Fruit fly (Drosophila melanogaster) whole organism, embryonic: ENCODE measurements around the gene Ifrd1.

Source experiments
- ATbp ChIP-seq: fragments of 200-800 bp; sonication (Bioruptor generic); optimal IDR thresholded peaks from 2 replicates; lab custom pipeline; 2017; ENCODE audit warnings: missing biosample characterization, mild to moderate bottlenecking, missing genetic modification characterization, missing genetic modification reagents
- BEAF-32 ChIP-seq: fragments of 200-800 bp; sonication (Bioruptor generic); optimal IDR thresholded peaks from 3 replicates; lab custom pipeline; 2017; ENCODE audit warnings: missing biosample characterization, missing genetic modification characterization, mild to moderate bottlenecking, moderate library complexity, missing genetic modification reagents
- CG10209 ChIP-seq: fragments of 200-800 bp; sonication (Bioruptor generic); optimal IDR thresholded peaks from 3 replicates; lab custom pipeline; 2017; ENCODE audit warnings: missing biosample characterization, mild to moderate bottlenecking, missing genetic modification characterization, missing genetic modification reagents
- CG10267 ChIP-seq: fragments of 200-800 bp; sonication (Bioruptor generic); optimal IDR thresholded peaks from 2 replicates; lab custom pipeline; 2018; ENCODE audit warnings: missing biosample characterization, mild to moderate bottlenecking, missing genetic modification characterization, moderate library complexity
- CG10654 ChIP-seq: fragments of 200-800 bp; sonication (Bioruptor generic); optimal IDR thresholded peaks from 2 replicates; lab custom pipeline; 2016; ENCODE audit warnings: missing biosample characterization, missing genetic modification characterization
- CG11247 ChIP-seq: fragments of 200-800 bp; sonication (Bioruptor generic); IDR thresholded peaks from 2 replicates; pipeline ENCODE4 v1.3.6; 2022; ENCODE audit warnings: missing biosample characterization, missing genetic modification characterization
- CG12236 ChIP-seq: fragments of 200-800 bp; sonication (Bioruptor generic); optimal IDR thresholded peaks from 2 replicates; lab custom pipeline; 2016; ENCODE audit warnings: missing biosample characterization, missing genetic modification characterization
- CG16815 ChIP-seq: fragments of 200-800 bp; sonication (Bioruptor generic); optimal IDR thresholded peaks from 3 replicates; lab custom pipeline; 2017; ENCODE audit warnings: missing biosample characterization, mild to moderate bottlenecking, missing genetic modification characterization
- CG1832 ChIP-seq: fragments of 200-800 bp; sonication (Bioruptor generic); optimal IDR thresholded peaks from 2 replicates; lab custom pipeline; 2017; ENCODE audit warnings: missing biosample characterization, mild to moderate bottlenecking, missing genetic modification characterization, inconsistent platforms
- CG32532 ChIP-seq: fragments of 200-800 bp; sonication (Bioruptor generic); IDR thresholded peaks from 2 replicates; pipeline ENCODE4 v1.3.6; 2022; ENCODE audit warnings: missing biosample characterization, missing genetic modification characterization
- CG32772 ChIP-seq: fragments of 200-800 bp; sonication (Bioruptor generic); IDR thresholded peaks from 2 replicates; pipeline ENCODE4 v1.3.6; 2022; ENCODE audit warnings: missing biosample characterization, missing genetic modification characterization
- CG33557 ChIP-seq: fragments of 200-800 bp; sonication (Bioruptor generic); optimal IDR thresholded peaks from 2 replicates; lab custom pipeline; 2019; ENCODE audit warnings: missing biosample characterization, mild to moderate bottlenecking, missing genetic modification characterization, moderate library complexity
- CG34376 ChIP-seq: fragments of 200-800 bp; sonication (Bioruptor generic); optimal IDR thresholded peaks from 2 replicates; lab custom pipeline; 2018; ENCODE audit warnings: missing biosample characterization, mild to moderate bottlenecking, missing genetic modification characterization
- CG42726 ChIP-seq: fragments of 200-800 bp; sonication (Bioruptor generic); IDR thresholded peaks from 2 replicates; pipeline ENCODE4 v1.3.6; 2022; ENCODE audit warnings: missing biosample characterization, missing genetic modification characterization; ENCODE audit not compliant: partially characterized antibody
- CG4730 ChIP-seq: fragments of 200-800 bp; sonication (Bioruptor generic); IDR thresholded peaks from 2 replicates; pipeline ENCODE4 v1.3.6; 2022; ENCODE audit warnings: missing biosample characterization, missing genetic modification characterization
- CG4854 ChIP-seq: fragments of 200-800 bp; sonication (Bioruptor generic); optimal IDR thresholded peaks from 2 replicates; lab custom pipeline; 2016; ENCODE audit warnings: missing biosample characterization, missing genetic modification characterization, inconsistent platforms
- CG6854 ChIP-seq: fragments of 200-800 bp; sonication (Bioruptor generic); optimal IDR thresholded peaks from 3 replicates; lab custom pipeline; 2017; ENCODE audit warnings: missing biosample characterization, mild to moderate bottlenecking, missing genetic modification characterization
- CG7372 ChIP-seq: fragments of 200-800 bp; sonication (Bioruptor generic); IDR thresholded peaks from 2 replicates; pipeline ENCODE4 v1.3.6; 2022; ENCODE audit warnings: missing biosample characterization, missing genetic modification characterization
- CkIIα-i1 ChIP-seq: fragments of 200-800 bp; sonication (Bioruptor generic); IDR thresholded peaks from 2 replicates; pipeline ENCODE4 v1.3.6; 2022; ENCODE audit warnings: missing biosample characterization, missing genetic modification characterization
- Deaf1 ChIP-seq: fragments of 200-800 bp; optimal IDR thresholded peaks from 3 replicates; lab custom pipeline; 2019; ENCODE audit warnings: missing biosample characterization, mild to moderate bottlenecking, missing genetic modification characterization, moderate library complexity
- Dll ChIP-seq: fragments of 200-800 bp; sonication (Bioruptor generic); IDR thresholded peaks from 4 replicates; pipeline ENCODE4 v1.3.6; 2022; ENCODE audit warnings: missing biosample characterization, missing genetic modification characterization; ENCODE audit not compliant: partially characterized antibody
- Doc3 ChIP-seq: fragments of 200-800 bp; sonication (Bioruptor generic); IDR thresholded peaks from 3 replicates; pipeline ENCODE4 v1.3.6; 2022; ENCODE audit warnings: missing biosample characterization, missing genetic modification characterization; ENCODE audit not compliant: partially characterized antibody
- H15 ChIP-seq: fragments of 200-800 bp; sonication (Bioruptor generic); IDR thresholded peaks from 3 replicates; pipeline ENCODE4 v1.3.6; 2022; ENCODE audit warnings: missing biosample characterization, missing genetic modification characterization
- HLH4C ChIP-seq: fragments of 200-800 bp; sonication (Bioruptor generic); IDR thresholded peaks from 3 replicates; pipeline ENCODE4 v1.3.6; 2022; ENCODE audit warnings: missing biosample characterization, missing genetic modification characterization; ENCODE audit not compliant: partially characterized antibody
- Hey ChIP-seq: fragments of 200-800 bp; sonication (Bioruptor generic); optimal IDR thresholded peaks from 3 replicates; lab custom pipeline; 2018; ENCODE audit warnings: missing biosample characterization, mild to moderate bottlenecking, missing genetic modification characterization
- Hr3 ChIP-seq: fragments of 200-800 bp; sonication (Bioruptor generic); optimal IDR thresholded peaks from 3 replicates; lab custom pipeline; 2016; ENCODE audit warnings: missing biosample characterization, missing genetic modification characterization
- Jarid2 ChIP-seq: fragments of 200-800 bp; sonication (Bioruptor generic); optimal IDR thresholded peaks from 3 replicates; lab custom pipeline; 2017; ENCODE audit warnings: mild to moderate bottlenecking, missing biosample characterization, missing genetic modification reagents, missing genetic modification characterization
- Lpt ChIP-seq: fragments of >200 bp; optimal IDR thresholded peaks from 2 replicates; lab custom pipeline; 2018; ENCODE audit warnings: missing biosample characterization, missing genetic modification characterization
- Med ChIP-seq: fragments of 200-800 bp; sonication (Bioruptor generic); peaks from one replicate; lab custom pipeline; 2016; ENCODE audit warnings: missing biosample characterization, missing genetic modification characterization, mild to moderate bottlenecking, inconsistent platforms, moderate library complexity
- Sry-β ChIP-seq: fragments of 200-800 bp; sonication (Bioruptor generic); optimal IDR thresholded peaks from 2 replicates; lab custom pipeline; 2018; ENCODE audit warnings: missing biosample characterization, mild to moderate bottlenecking, missing genetic modification characterization, moderate library complexity
- TFAM ChIP-seq: fragments of 200-800 bp; sonication (Bioruptor generic); optimal IDR thresholded peaks from 2 replicates; lab custom pipeline; 2017; ENCODE audit warnings: missing biosample characterization, missing genetic modification characterization, inconsistent platforms
- abd-A ChIP-seq: fragments of 200-800 bp; sonication (Bioruptor generic); optimal IDR thresholded peaks from 3 replicates; lab custom pipeline; 2019; ENCODE audit warnings: missing biosample characterization, mild to moderate bottlenecking, missing genetic modification characterization, moderate library complexity
- ash1 ChIP-seq: fragments of 200-800 bp; sonication (Bioruptor generic); optimal IDR thresholded peaks from 2 replicates; lab custom pipeline; 2018; ENCODE audit warnings: missing biosample characterization, mild to moderate bottlenecking, missing genetic modification characterization
- chinmo ChIP-seq: fragments of 200-800 bp; sonication (Bioruptor generic); IDR thresholded peaks from 4 replicates; pipeline ENCODE4 v1.3.6; 2022; ENCODE audit warnings: missing biosample characterization, missing genetic modification characterization; ENCODE audit not compliant: partially characterized antibody
- cwo ChIP-seq: fragments of 200-800 bp; sonication (Bioruptor generic); optimal IDR thresholded peaks from 3 replicates; lab custom pipeline; 2017; ENCODE audit warnings: missing biosample characterization, missing genetic modification characterization, mild to moderate bottlenecking, moderate library complexity, missing genetic modification reagents
- disco-r ChIP-seq: fragments of 200-800 bp; sonication (Bioruptor generic); optimal IDR thresholded peaks from 2 replicates; lab custom pipeline; 2016; ENCODE audit warnings: missing biosample characterization, missing genetic modification characterization
- exex ChIP-seq: fragments of 200-800 bp; sonication (Bioruptor generic); optimal IDR thresholded peaks from 4 replicates; lab custom pipeline; 2018; ENCODE audit warnings: missing biosample characterization, mild to moderate bottlenecking, missing genetic modification characterization, moderate library complexity
- fd102C ChIP-seq: fragments of 200-800 bp; sonication (Bioruptor generic); optimal IDR thresholded peaks from 2 replicates; lab custom pipeline; 2018; ENCODE audit warnings: missing biosample characterization, mild to moderate bottlenecking, missing genetic modification characterization, moderate library complexity
- fru ChIP-seq: fragments of >200 bp; optimal IDR thresholded peaks from 2 replicates; lab custom pipeline; 2017
- inv ChIP-seq: fragments of 200-800 bp; sonication (Bioruptor generic); IDR thresholded peaks from 2 replicates; pipeline ENCODE4 v1.3.6; 2022; ENCODE audit warnings: missing biosample characterization, missing genetic modification characterization; ENCODE audit not compliant: partially characterized antibody
- klu ChIP-seq: fragments of 200-800 bp; sonication (Bioruptor generic); IDR thresholded peaks from 2 replicates; pipeline ENCODE4 v1.3.6; 2022; ENCODE audit warnings: missing biosample characterization, missing genetic modification characterization
- lilli ChIP-seq: fragments of 200-800 bp; sonication (Bioruptor generic); optimal IDR thresholded peaks from 3 replicates; lab custom pipeline; 2016; ENCODE audit warnings: missing biosample characterization, missing genetic modification characterization
- lmd ChIP-seq: fragments of 200-800 bp; sonication (Bioruptor generic); IDR thresholded peaks from 2 replicates; pipeline ENCODE4 v1.3.6; 2022; ENCODE audit warnings: missing biosample characterization, missing genetic modification characterization
- maf-S ChIP-seq: fragments of 200-800 bp; sonication (Bioruptor generic); optimal IDR thresholded peaks from 2 replicates; lab custom pipeline; 2016; ENCODE audit warnings: missing biosample characterization, missing genetic modification characterization
- mirr ChIP-seq: fragments of 200-800 bp; sonication (Bioruptor generic); optimal IDR thresholded peaks from 3 replicates; lab custom pipeline; 2018; ENCODE audit warnings: missing biosample characterization, mild to moderate bottlenecking, missing genetic modification characterization
- pum ChIP-seq: fragments of 200-800 bp; sonication (Bioruptor generic); optimal IDR thresholded peaks from 2 replicates; lab custom pipeline; 2016; ENCODE audit warnings: missing biosample characterization, missing genetic modification characterization
- run ChIP-seq: fragments of 200-800 bp; sonication (Bioruptor generic); optimal IDR thresholded peaks from 3 replicates; lab custom pipeline; 2018; ENCODE audit warnings: missing biosample characterization, mild to moderate bottlenecking, missing genetic modification characterization
- sug ChIP-seq: fragments of 200-800 bp; optimal IDR thresholded peaks from 2 replicates; lab custom pipeline; 2019; ENCODE audit warnings: missing biosample characterization, mild to moderate bottlenecking, missing genetic modification characterization, moderate library complexity

Ifrd1 gene

DNA sequence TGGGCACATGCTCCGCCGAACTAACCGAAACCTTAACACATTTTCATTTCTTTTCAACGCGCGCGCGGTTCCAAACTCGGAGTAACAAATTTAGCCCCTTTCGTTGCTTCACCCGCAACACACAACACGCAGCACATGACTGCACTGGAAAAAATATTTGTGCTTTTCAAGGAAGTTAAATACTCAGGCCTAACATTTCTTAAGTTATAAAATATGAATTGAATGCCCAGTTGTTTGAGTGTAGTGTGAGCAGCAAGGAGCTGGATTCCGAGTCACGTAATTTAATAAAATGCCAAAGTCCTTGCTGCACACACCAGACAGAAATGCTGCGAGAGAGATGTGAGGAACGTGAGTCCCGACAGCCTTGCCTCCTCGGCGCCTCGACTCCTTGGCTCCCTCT is 27.2 kb upstream of the Ifrd1 start (continued):
- no peak for TF ChIP-seq klu
- peak; percentile 0 for TF ChIP-seq abd-A
- TF ChIP-seq lmd, result 0 out of 2 replicates have a peak, but pooled peaks have one; percentile 23
- peak; percentile 11 for TF ChIP-seq cwo (GFP tag; lab: Kevin White, UChicago)
- TF ChIP-seq CG10267 (tag; lab: Kevin White, UChicago), result no peak
- 0 out of 2 replicates have a peak, but pooled peaks have one; percentile 8 for TF ChIP-seq CG32532 (GFP tag; lab: Robert Waterston, UW)
- TF ChIP-seq chinmo (GFP tag; lab: Robert Waterston, UW), result 0 out of 4 replicates have a peak, but pooled peaks have one; percentile 39
- TF ChIP-seq Med (GFP tag; lab: Kevin White, UChicago), result peak; percentile 46
- TF ChIP-seq lilli (GFP tag; lab: Kevin White, UChicago), result peak; percentile 53
- 0 out of 2 replicates have a peak, but pooled peaks have one; percentile 42 for TF ChIP-seq CG7372 (GFP tag; lab: Robert Waterston, UW)
- TF ChIP-seq CG10654 (GFP tag; lab: Kevin White, UChicago), result no peak

DNA sequence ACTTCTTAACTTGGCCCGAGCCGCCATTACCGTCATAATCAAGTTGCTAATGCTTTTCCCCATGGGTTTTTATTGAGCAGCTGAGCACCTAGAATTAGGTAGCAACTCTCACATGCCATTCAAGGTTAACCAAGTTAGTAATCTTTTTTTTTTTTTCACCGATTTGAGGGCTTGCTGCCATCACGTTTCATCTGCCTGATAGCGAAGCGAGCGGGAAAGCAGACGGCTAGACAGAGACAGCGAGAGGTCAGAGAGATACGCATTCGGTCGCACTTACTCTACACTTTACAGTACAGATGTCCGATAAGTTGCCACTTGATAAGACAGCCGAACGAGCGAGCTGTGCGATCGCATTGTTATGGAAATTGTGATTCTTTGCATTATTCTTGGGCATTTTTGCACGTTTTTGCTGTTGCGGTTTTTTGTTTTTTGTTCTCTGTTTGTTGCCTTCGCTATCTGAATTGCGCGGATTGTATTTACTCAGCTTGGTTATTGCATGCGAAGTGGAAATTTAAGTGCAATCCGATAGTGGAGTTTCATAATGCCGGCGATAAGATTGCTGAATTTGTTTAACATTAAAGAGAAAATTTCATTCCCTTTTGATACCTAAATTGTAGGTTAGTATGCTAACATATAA is 26.2 kb upstream of the Ifrd1 start:
- TF ChIP-seq inv (GFP tag; lab: Robert Waterston, UW) (no peak), TFAM (GFP tag; lab: Kevin White, UChicago) (no peak), Sry-β (GFP tag; lab: Kevin White, UChicago) (no peak), CG1832 (GFP tag; lab: Kevin White, UChicago) (peak; percentile 43), Hr3 (GFP tag; lab: Kevin White, UChicago) (no peak), chinmo (GFP tag; lab: Robert Waterston, UW) (0 out of 4 replicates have a peak, but pooled peaks have one; percentile 79), CG4854 (GFP tag; lab: Kevin White, UChicago) (no peak), pum (GFP tag; lab: Kevin White, UChicago) (no peak), CG4730 (GFP tag; lab: Robert Waterston, UW) (no peak), CG42726 (GFP tag; lab: Robert Waterston, UW) (no peak), CkIIα-i1 (GFP tag; lab: Robert Waterston, UW) (no peak), exex (tag; lab: Kevin White, UChicago) (peak; percentile 79), mirr (GFP tag; lab: Kevin White, UChicago) (peak; percentile 36), maf-S (GFP tag; lab: Kevin White, UChicago) (no peak), fru (lab: Kevin White, UChicago) (no peak), CG12236 (no peak), run (tag; lab: Kevin White, UChicago) (no peak), CG6854 (GFP tag; lab: Kevin White, UChicago) (no peak), ATbp (no peak), HLH4C (GFP tag; lab: Robert Waterston, UW) (no peak), CG33557 (no peak), Dll (no peak), CG34376 (GFP tag; lab: Kevin White, UChicago) (peak; percentile 74), Lpt (no peak), fd102C (GFP tag; lab: Kevin White, UChicago) (no peak), CG10209 (GFP tag; lab: Kevin White, UChicago) (no peak), CG16815 (GFP tag; lab: Kevin White, UChicago) (no peak), Jarid2 (GFP tag; lab: Kevin White, UChicago) (no peak), sug (peak; percentile 68), Doc3 (GFP tag; lab: Robert Waterston, UW) (no peak), disco-r (GFP tag; lab: Kevin White, UChicago) (no peak), CG11247 (GFP tag; lab: Robert Waterston, UW) (no peak), BEAF-32 (GFP tag; lab: Kevin White, UChicago) (no peak), Deaf1 (tag; lab: Kevin White, UChicago) (peak; percentile 6), Hey (tag; lab: Kevin White, UChicago) (peak; percentile 26), H15 (GFP tag; lab: Robert Waterston, UW) (no peak), ash1 (GFP tag; lab: Kevin White, UChicago) (no peak), CG32772 (GFP tag; lab: Robert Waterston, UW) (0 out of 2 replicates have a peak, but pooled peaks have one; percentile 12)
